Worm (Caenorhabditis elegans): ENCODE data around the gene irld-52.
"Not testable (repeated sequence)": the region's sequence is repeated elsewhere in the genome, so short reads cannot be mapped to it uniquely, and the experiment has no call there.

The irld-52 gene

DNA sequence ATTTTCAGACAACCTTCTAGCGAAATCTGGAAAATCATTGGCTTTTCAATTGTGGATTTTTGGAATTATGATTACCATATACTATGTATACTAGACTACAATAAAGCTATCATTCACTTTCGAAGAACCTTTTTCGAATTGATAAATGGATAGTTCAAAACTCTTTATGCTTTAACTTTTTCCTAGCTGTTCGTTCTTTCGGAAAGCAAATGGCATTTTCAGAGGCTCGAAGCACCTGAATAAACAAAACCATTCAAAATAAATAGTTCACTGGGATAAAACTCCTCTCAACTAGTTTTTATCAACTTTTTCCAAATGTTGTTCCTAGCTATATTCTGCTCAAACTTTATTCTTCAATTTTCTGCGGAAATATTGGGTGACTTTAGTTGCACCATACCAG, 1.6 kb downstream of the irld-52 start, which contains the start of gene T26E4.2:
T26E4.2 (plus strand) TSS at position 301 of the 400 bp plus-strand sequence.
- TF ChIP-seq ztf-11 (tag; optimal IDR thresholded peaks at IDR 0.05) (no peak), lin-11 (tag; optimal IDR thresholded peaks at IDR 0.05) (no peak), Y55F3AM.14 (GFP tag; optimal IDR thresholded peaks at IDR 0.05) (no peak), sma-3 (GFP tag; optimal IDR thresholded peaks at IDR 0.05) (no peak), unc-39 (tag; optimal IDR thresholded peaks at IDR 0.05) (no peak), unc-62 (GFP tag; optimal IDR thresholded peaks at IDR 0.05) (no peak), zag-1 (tag; optimal IDR thresholded peaks at IDR 0.05) (no peak), fos-1 (tag; optimal IDR thresholded peaks at IDR 0.05) (no peak), nhr-25 (tag; optimal IDR thresholded peaks at IDR 0.05) (no peak)

DNA sequence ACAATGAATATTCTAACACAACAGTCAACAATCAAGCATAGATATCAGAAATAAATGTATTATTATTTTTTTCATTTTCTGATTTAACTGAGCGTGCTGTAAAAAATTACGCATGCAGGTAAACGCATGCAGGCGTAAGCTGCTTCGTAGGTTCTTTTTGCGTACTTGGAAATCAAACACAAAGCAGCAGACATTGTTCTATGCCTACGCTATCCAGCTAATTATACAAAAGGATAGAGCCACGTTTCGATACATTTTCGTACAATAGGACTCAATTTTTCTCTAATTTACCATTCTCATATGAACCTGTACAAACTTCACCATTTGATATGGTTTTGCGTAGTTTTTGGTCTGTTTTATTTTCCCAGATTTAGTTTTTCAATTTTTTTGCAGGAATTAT, 3.0 kb downstream of the irld-52 start, which contains the start of gene T26E4.3:
T26E4.3 (plus strand) TSS at position 301 of the 400 bp plus-strand sequence.
- no peak for TF ChIP-seq gmeb-1 (tag; optimal IDR thresholded peaks at IDR 0.05)

DNA sequence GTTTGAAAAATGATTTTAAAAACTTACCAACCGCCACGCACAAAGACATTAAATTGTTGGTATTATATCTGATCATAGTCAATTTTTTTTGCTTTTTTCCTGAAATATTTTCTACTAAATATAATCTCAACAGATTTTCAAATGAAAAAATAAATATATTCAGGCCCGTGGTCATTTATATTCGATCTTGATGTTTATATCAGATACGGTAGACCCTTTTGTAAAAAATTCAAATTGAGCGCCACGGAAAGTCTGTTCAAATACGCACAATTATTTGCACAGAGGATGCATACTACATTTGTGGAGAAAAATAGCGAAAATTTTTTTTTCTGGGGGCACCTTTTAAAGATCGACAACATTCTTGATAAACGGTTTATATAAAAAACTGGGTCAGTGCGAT, 12.9 kb downstream of the irld-52 start, which contains the start of gene T26E4.4:
T26E4.4 (minus strand) TSS at position 101 of the 400 bp plus-strand sequence.
- TF ChIP-seq sma-9 (GFP tag; optimal IDR thresholded peaks at IDR 0.05) (no peak), sma-9 (tag; optimal IDR thresholded peaks at IDR 0.05) (no peak), unc-55 (GFP tag; optimal IDR thresholded peaks at IDR 0.05) (no peak), elt-1 (tag; optimal IDR thresholded peaks at IDR 0.05) (no peak), zag-1 (tag; optimal IDR thresholded peaks at IDR 0.05) (no peak), nhr-10 (tag; optimal IDR thresholded peaks at IDR 0.05) (no peak)

DNA sequence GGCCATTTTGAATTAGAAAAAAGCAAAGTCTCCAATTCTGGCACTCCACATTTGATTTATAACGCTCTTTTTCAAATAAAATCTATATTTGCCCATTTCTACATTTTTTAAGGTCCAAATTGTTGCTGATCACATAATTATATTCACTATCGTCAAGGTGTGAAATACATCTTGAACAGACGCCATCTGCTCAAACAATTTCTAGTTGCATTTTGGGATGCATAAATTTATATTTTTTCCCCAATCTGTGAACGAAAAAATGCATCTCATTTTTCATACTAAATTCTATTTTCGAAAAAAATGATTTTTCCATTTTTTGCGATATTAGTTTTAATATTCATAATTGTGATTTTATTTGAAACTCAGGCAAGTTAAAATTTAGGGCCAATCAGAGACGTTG, 13.8 kb downstream of the irld-52 start, which contains the start of gene T26E4.7:
T26E4.7 (plus strand) TSS at position 301 of the 400 bp plus-strand sequence.
- TF ChIP-seq unc-62 (GFP tag; optimal IDR thresholded peaks at IDR 0.05) = no peak

DNA sequence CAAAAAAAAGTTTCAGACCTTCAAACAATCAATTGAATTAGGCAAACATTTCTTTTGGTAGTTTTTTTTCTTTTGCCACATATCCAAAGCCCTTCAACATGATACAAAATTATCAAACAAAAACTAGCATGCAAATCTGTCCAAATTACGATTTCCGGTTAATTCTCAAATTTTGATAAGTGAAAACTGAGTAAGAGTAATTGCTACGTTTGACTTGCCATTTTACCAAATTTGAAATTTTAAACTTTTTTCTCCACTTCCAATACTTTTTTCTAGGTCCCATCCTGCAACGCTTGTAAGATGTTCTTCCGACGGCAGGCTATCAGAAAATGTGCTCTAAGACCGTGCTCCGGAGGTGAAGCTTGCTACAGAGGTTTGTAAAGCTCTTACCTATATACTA, 16.6 kb downstream of the irld-52 start, which contains the start of gene nhr-223:
nhr-223 (plus strand) TSS at position 301 of the 400 bp plus-strand sequence.
- TF ChIP-seq crh-2 (tag; optimal IDR thresholded peaks at IDR 0.05) (no peak), mdl-1 (tag; optimal IDR thresholded peaks at IDR 0.05) (no peak), egl-27 (tag; optimal IDR thresholded peaks at IDR 0.05) (no peak), snpc-4 (tag; optimal IDR thresholded peaks at IDR 0.05) (no peak)

DNA sequence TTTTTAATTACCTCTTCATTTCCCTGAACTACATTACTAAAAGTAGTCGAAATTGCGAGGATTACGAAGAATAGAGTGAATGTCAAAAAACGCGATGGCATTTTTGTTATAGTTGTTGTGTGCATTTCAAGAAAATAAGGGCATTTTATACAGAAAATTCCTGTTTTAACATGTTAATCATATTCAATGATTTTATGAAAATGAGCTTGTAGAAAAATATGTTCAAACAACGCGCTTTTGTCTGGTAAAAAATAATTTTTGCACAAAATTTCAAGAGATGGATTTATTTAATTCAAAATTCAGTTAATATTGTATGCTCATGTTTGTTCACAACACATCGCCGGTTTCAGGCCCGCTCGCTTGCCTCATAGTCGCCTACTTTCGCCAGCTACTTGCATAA, 18.6 kb downstream of the irld-52 start, which contains the start of gene T26E4.10:
T26E4.10 (minus strand) TSS at position 101 of the 400 bp plus-strand sequence.
- no peak for TF ChIP-seq F13H6.1 (tag; optimal IDR thresholded peaks at IDR 0.05)
- TF ChIP-seq nhr-129 (tag; optimal IDR thresholded peaks at IDR 0.05) = no peak
- no peak for TF ChIP-seq mbf-1 (tag; optimal IDR thresholded peaks at IDR 0.05)
- TF ChIP-seq aly-2 (tag; optimal IDR thresholded peaks at IDR 0.05) = no peak
- no peak for TF ChIP-seq C34F6.9 (tag; optimal IDR thresholded peaks at IDR 0.05)
- no peak for TF ChIP-seq nhr-237 (tag; optimal IDR thresholded peaks at IDR 0.05)
- TF ChIP-seq mdl-1 (tag; optimal IDR thresholded peaks at IDR 0.05) = no peak
- no peak for TF ChIP-seq lin-39 (tag; optimal IDR thresholded peaks at IDR 0.05)

DNA sequence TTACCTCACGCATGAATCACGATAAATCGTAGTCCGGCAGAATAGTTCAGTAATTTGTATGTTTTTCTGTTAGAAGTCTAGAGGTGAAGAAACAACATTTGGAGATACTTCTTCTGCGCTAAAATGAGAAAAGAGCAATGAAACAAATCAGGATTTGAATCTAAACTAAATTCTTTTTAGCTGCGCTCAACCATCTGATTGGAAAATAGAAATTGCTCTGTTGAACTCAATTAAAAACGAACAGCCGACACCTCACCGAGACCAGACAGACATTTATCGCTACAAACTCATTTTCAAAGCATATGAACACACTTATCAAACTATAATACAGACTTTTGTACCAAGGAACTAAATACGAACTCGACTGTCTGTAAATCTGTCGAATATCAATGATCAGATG, 23.1 kb downstream of the irld-52 start, which contains the start of gene T26E4.9:
T26E4.9 (minus strand) TSS at position 101 of the 400 bp plus-strand sequence.
- not testable (repeated sequence) for TF ChIP-seq elt-3 (tag; optimal IDR thresholded peaks at IDR 0.05); C34F6.9 (tag; optimal IDR thresholded peaks at IDR 0.05); lin-13 (GFP tag; optimal IDR thresholded peaks at IDR 0.05)

DNA sequence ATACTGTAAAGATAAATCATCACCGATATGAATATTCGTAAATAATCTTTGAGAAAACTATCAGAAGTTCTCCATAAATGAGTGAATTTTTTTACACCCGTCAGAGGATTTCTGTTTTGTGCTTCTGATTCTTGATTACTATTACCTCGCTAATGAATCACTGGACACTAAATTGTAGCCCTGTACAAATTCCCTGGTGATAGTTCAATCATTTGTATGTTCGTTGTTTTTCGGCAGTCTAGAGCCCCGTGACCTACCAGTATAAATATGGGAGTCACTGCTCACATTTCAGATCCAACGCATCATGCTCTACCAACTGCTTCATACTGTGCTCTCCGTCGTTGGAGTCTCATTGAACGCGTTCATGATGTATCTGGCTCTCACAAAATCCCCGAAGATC, 23.6 kb downstream of the irld-52 start, which contains the start of gene srd-27:
srd-27 (plus strand) TSS at position 301 of the 400 bp plus-strand sequence.
- not testable (repeated sequence) for TF ChIP-seq ceh-82, nhr-21, zag-1 (tag; optimal IDR thresholded peaks at IDR 0.05)
